Worm (Caenorhabditis elegans) whole organism, late embryonic: ENCODE results near the gene Y56A3A.16.

ENCODE experiments used
- C08G9.2 ChIP-seq: sonication (generic microtip); optimal IDR thresholded peaks from 2 replicates; lab custom pipeline; 2016; ENCODE audit warnings: mild to moderate bottlenecking, missing genetic modification characterization, moderate library complexity, missing compliant biosample characterization
- C38D4.7 ChIP-seq: fragments of 200-800 bp; sonication (Bioruptor generic); optimal IDR thresholded peaks from 2 replicates; lab custom pipeline; 2018; ENCODE audit warnings: mild to moderate bottlenecking, missing genetic modification characterization, moderate library complexity, missing compliant biosample characterization
- F13H6.1 ChIP-seq: sonication (generic microtip); optimal IDR thresholded peaks from 2 replicates; lab custom pipeline; 2016; ENCODE audit warnings: missing genetic modification characterization, missing compliant biosample characterization
- K09A11.1 ChIP-seq: sonication (generic microtip); optimal IDR thresholded peaks from 2 replicates; lab custom pipeline; 2017; ENCODE audit warnings: antibody characterized with exemption, mild to moderate bottlenecking, missing genetic modification characterization, missing compliant biosample characterization; ENCODE audit not compliant: insufficient read depth
- T23F11.4 ChIP-seq: fragments of 200-800 bp; sonication (Bioruptor generic); optimal IDR thresholded peaks from 2 replicates; lab custom pipeline; 2018; ENCODE audit warnings: mild to moderate bottlenecking, missing genetic modification characterization, missing compliant biosample characterization
- ama-1 ChIP-seq: fragments of 150-350 bp; optimal IDR thresholded peaks from 2 replicates; lab custom pipeline; 2014
- ceh-14 ChIP-seq: sonication (generic microtip); optimal IDR thresholded peaks from 2 replicates; lab custom pipeline; 2016; ENCODE audit warnings: missing genotype, missing genetic modification characterization, missing compliant biosample characterization
- ceh-18 ChIP-seq: sonication (generic microtip); optimal IDR thresholded peaks from 2 replicates; lab custom pipeline; 2016; ENCODE audit warnings: missing genetic modification characterization, missing compliant biosample characterization
- ceh-19 ChIP-seq: fragments of 200-800 bp; sonication (Bioruptor generic); optimal IDR thresholded peaks from 2 replicates; lab custom pipeline; 2018; ENCODE audit warnings: mild to moderate bottlenecking, missing genetic modification characterization, missing compliant biosample characterization
- ceh-2 ChIP-seq: sonication (generic microtip); optimal IDR thresholded peaks from 2 replicates; lab custom pipeline; 2016; ENCODE audit warnings: missing genotype, missing genetic modification characterization, missing compliant biosample characterization
- ceh-22 ChIP-seq: sonication (generic microtip); optimal IDR thresholded peaks from 2 replicates; lab custom pipeline; 2017; ENCODE audit warnings: missing biosample characterization, missing genetic modification characterization
- ceh-24 ChIP-seq: sonication (generic microtip); optimal IDR thresholded peaks from 2 replicates; lab custom pipeline; 2016; ENCODE audit warnings: mild to moderate bottlenecking, missing genetic modification characterization, missing compliant biosample characterization
- ceh-31 ChIP-seq: sonication (generic microtip); optimal IDR thresholded peaks from 2 replicates; lab custom pipeline; 2016; ENCODE audit warnings: missing genetic modification characterization, missing compliant biosample characterization
- ceh-34 ChIP-seq: sonication (generic microtip); optimal IDR thresholded peaks from 2 replicates; lab custom pipeline; 2016; ENCODE audit warnings: mild to moderate bottlenecking, missing genetic modification characterization, missing compliant biosample characterization
- ceh-45 ChIP-seq: fragments of 200-800 bp; sonication (Bioruptor generic); IDR thresholded peaks from 2 replicates; pipeline ENCODE4 v1.3.6; 2022; ENCODE audit warnings: missing genetic modification reagents, missing genetic modification characterization, missing compliant biosample characterization
- ceh-9 ChIP-seq: sonication (generic microtip); optimal IDR thresholded peaks from 2 replicates; lab custom pipeline; 2016; ENCODE audit warnings: mild to moderate bottlenecking, missing genetic modification characterization, inconsistent platforms, missing compliant biosample characterization
- che-1 ChIP-seq: sonication (generic microtip); optimal IDR thresholded peaks from 2 replicates; lab custom pipeline; 2016; ENCODE audit warnings: mild to moderate bottlenecking, missing genetic modification characterization, missing compliant biosample characterization
- dmd-4 ChIP-seq: sonication (generic microtip); optimal IDR thresholded peaks from 2 replicates; lab custom pipeline; 2016; ENCODE audit warnings: borderline replicate concordance, missing genetic modification characterization, missing compliant biosample characterization
- dve-1 ChIP-seq: sonication (generic microtip); optimal IDR thresholded peaks from 2 replicates; lab custom pipeline; 2017; ENCODE audit warnings: antibody characterized with exemption, mild to moderate bottlenecking, missing genetic modification characterization, missing compliant biosample characterization
- elt-2 ChIP-seq: sonication (generic microtip); optimal IDR thresholded peaks from 2 replicates; lab custom pipeline; 2016; ENCODE audit warnings: missing genetic modification reagents, missing genetic modification characterization, missing compliant biosample characterization
- ets-4 ChIP-seq: sonication (generic microtip); optimal IDR thresholded peaks from 2 replicates; lab custom pipeline; 2016; ENCODE audit warnings: missing genetic modification characterization, missing compliant biosample characterization
- eyg-1 ChIP-seq: sonication (generic microtip); optimal IDR thresholded peaks from 2 replicates; lab custom pipeline; 2016; ENCODE audit warnings: missing genotype, missing genetic modification characterization, missing compliant biosample characterization
- fax-1 ChIP-seq: sonication (generic microtip); optimal IDR thresholded peaks from 2 replicates; lab custom pipeline; 2016; ENCODE audit warnings: missing genotype, missing genetic modification characterization, missing compliant biosample characterization
- fkh-6 ChIP-seq: sonication (generic microtip); optimal IDR thresholded peaks from 2 replicates; lab custom pipeline; 2016; ENCODE audit warnings: missing genetic modification characterization, missing compliant biosample characterization
- gmeb-2 ChIP-seq: sonication (generic microtip); optimal IDR thresholded peaks from 2 replicates; lab custom pipeline; 2016; ENCODE audit warnings: missing genetic modification characterization, inconsistent platforms, missing compliant biosample characterization
- hlh-15 ChIP-seq: sonication (generic microtip); optimal IDR thresholded peaks from 2 replicates; lab custom pipeline; 2016; ENCODE audit warnings: missing genetic modification characterization, missing compliant biosample characterization
- hlh-6 ChIP-seq: sonication (generic microtip); optimal IDR thresholded peaks from 2 replicates; lab custom pipeline; 2016; ENCODE audit warnings: missing genotype, missing genetic modification characterization, missing compliant biosample characterization
- hlh-8 ChIP-seq: sonication (generic microtip); optimal IDR thresholded peaks from 2 replicates; lab custom pipeline; 2016; ENCODE audit warnings: missing genotype, missing genetic modification characterization, missing compliant biosample characterization
- lim-6 ChIP-seq: sonication (generic microtip); optimal IDR thresholded peaks from 2 replicates; lab custom pipeline; 2016; ENCODE audit warnings: missing genetic modification characterization, missing compliant biosample characterization
- lin-11 ChIP-seq: fragments of 200-800 bp; sonication (Bioruptor generic); optimal IDR thresholded peaks from 2 replicates; lab custom pipeline; 2018; ENCODE audit warnings: mild to moderate bottlenecking, missing genetic modification characterization, missing compliant biosample characterization
- madf-2 ChIP-seq: sonication (generic microtip); optimal IDR thresholded peaks from 2 replicates; lab custom pipeline; 2017; ENCODE audit warnings: missing genetic modification characterization, missing compliant biosample characterization
- mec-3 ChIP-seq: sonication (generic microtip); optimal IDR thresholded peaks from 2 replicates; lab custom pipeline; 2016; ENCODE audit warnings: borderline replicate concordance, missing genetic modification characterization, missing compliant biosample characterization
- nfya-1 ChIP-seq: sonication (generic microtip); optimal IDR thresholded peaks from 2 replicates; lab custom pipeline; 2017; ENCODE audit warnings: missing genetic modification characterization, mild to moderate bottlenecking, missing compliant biosample characterization, antibody characterized with exemption, moderate library complexity
- nhr-11 ChIP-seq: fragments of 150-350 bp; optimal IDR thresholded peaks from 2 replicates; lab custom pipeline; 2014; ENCODE audit warnings: missing biosample characterization, missing genetic modification characterization
- nhr-232 ChIP-seq: sonication (generic microtip); optimal IDR thresholded peaks from 2 replicates; lab custom pipeline; 2016; ENCODE audit warnings: missing genetic modification characterization, missing compliant biosample characterization
- npax-4 ChIP-seq: sonication (generic microtip); optimal IDR thresholded peaks from 2 replicates; lab custom pipeline; 2016; ENCODE audit warnings: missing genetic modification characterization, missing compliant biosample characterization
- odd-2 ChIP-seq: sonication (generic microtip); optimal IDR thresholded peaks from 2 replicates; lab custom pipeline; 2017; ENCODE audit warnings: antibody characterized with exemption, mild to moderate bottlenecking, missing genetic modification characterization, missing compliant biosample characterization
- pat-9 ChIP-seq: fragments of 200-800 bp; sonication (Bioruptor generic); optimal IDR thresholded peaks from 2 replicates; lab custom pipeline; 2018; ENCODE audit warnings: mild to moderate bottlenecking, missing genetic modification characterization, moderate library complexity, missing compliant biosample characterization
- pha-2 ChIP-seq: sonication (generic microtip); optimal IDR thresholded peaks from 2 replicates; lab custom pipeline; 2017; ENCODE audit warnings: mild to moderate bottlenecking, missing genetic modification characterization, missing compliant biosample characterization
- pha-4 ChIP-seq: fragments of 150-350 bp; optimal IDR thresholded peaks from 2 replicates; lab custom pipeline; 2018; ENCODE audit warnings: missing biosample characterization, missing genetic modification reagents, missing genetic modification characterization
- pqm-1 ChIP-seq: sonication (generic microtip); optimal IDR thresholded peaks from 2 replicates; lab custom pipeline; 2016; ENCODE audit warnings: missing genetic modification characterization, missing compliant biosample characterization
- pros-1 ChIP-seq: fragments of 150-350 bp; optimal IDR thresholded peaks from 2 replicates; lab custom pipeline; 2014; ENCODE audit warnings: missing biosample characterization, missing genetic modification reagents, missing genetic modification characterization
- ref-2 ChIP-seq: sonication (generic microtip); optimal IDR thresholded peaks from 2 replicates; lab custom pipeline; 2016; ENCODE audit warnings: missing genetic modification characterization, missing compliant biosample characterization
- rnt-1 ChIP-seq: sonication (generic microtip); optimal IDR thresholded peaks from 2 replicates; lab custom pipeline; 2016; ENCODE audit warnings: missing genetic modification characterization, missing compliant biosample characterization
- sox-2 ChIP-seq: fragments of 200-800 bp; sonication (Bioruptor generic); IDR thresholded peaks from 2 replicates; pipeline ENCODE4 v1.3.6; 2022; ENCODE audit warnings: missing genetic modification reagents, missing genetic modification characterization, missing compliant biosample characterization
- syd-9 ChIP-seq: sonication (generic microtip); optimal IDR thresholded peaks from 2 replicates; lab custom pipeline; 2016; ENCODE audit warnings: mild to moderate bottlenecking, missing genetic modification characterization, moderate library complexity, missing compliant biosample characterization
- tbx-2 ChIP-seq: sonication (generic microtip); optimal IDR thresholded peaks from 2 replicates; lab custom pipeline; 2016; ENCODE audit warnings: missing genetic modification characterization, missing compliant biosample characterization
- ttx-3 ChIP-seq: sonication (generic microtip); optimal IDR thresholded peaks from 2 replicates; lab custom pipeline; 2016; ENCODE audit warnings: missing genetic modification reagents, missing genetic modification characterization, missing compliant biosample characterization
- unc-3 ChIP-seq, 2 experiments: fragments of 200-800 bp in 1 of 2; sonication (Bioruptor generic) in 1 of 2; sonication (generic microtip) in 1 of 2; conservative IDR thresholded peaks in 1 of 2; optimal IDR thresholded peaks in 1 of 2; 2 replicates each; pipeline versions ENCODE4 v1.3.6 to Lab custom; 2016 to 2022; ENCODE audit warnings: missing compliant biosample characterization in 2 of 2, missing genetic modification characterization in 2 of 2, missing genetic modification reagents in 1 of 2
- unc-42 ChIP-seq: sonication (generic microtip); optimal IDR thresholded peaks from 2 replicates; lab custom pipeline; 2016; ENCODE audit warnings: missing genotype, missing genetic modification characterization, missing compliant biosample characterization
- unc-55 ChIP-seq: sonication (generic microtip); optimal IDR thresholded peaks from 2 replicates; lab custom pipeline; 2017; ENCODE audit warnings: missing biosample characterization, missing genetic modification reagents, missing genetic modification characterization
- unc-86 ChIP-seq: sonication (generic microtip); optimal IDR thresholded peaks from 2 replicates; lab custom pipeline; 2016; ENCODE audit warnings: missing genetic modification characterization, missing compliant biosample characterization
- zip-5 ChIP-seq: sonication (generic microtip); optimal IDR thresholded peaks from 2 replicates; lab custom pipeline; 2016; ENCODE audit warnings: missing genetic modification characterization, missing compliant biosample characterization

Y56A3A.16 gene

ce11 chrIII:11870009-11870408, 44.1 kb downstream of the Y56A3A.16 start:
- peak; percentile 53 for TF ChIP-seq elt-2 (tag; lab: Kevin White, UChicago)
- TF ChIP-seq pqm-1 (tag; lab: Kevin White, UChicago), result peak; percentile 41
- peak; percentile 62 for TF ChIP-seq mec-3 (tag; lab: Kevin White, UChicago)
- peak; percentile 33 for TF ChIP-seq pros-1 (tag; lab: Kevin White, UChicago)
- TF ChIP-seq pat-9 (tag; lab: Kevin White, UChicago), result no peak
- TF ChIP-seq fax-1, result peak; percentile 60
- no peak for TF ChIP-seq ceh-24 (tag; lab: Kevin White, UChicago)
- no peak for TF ChIP-seq che-1 (tag; lab: Kevin White, UChicago)
- TF ChIP-seq hlh-15 (tag; lab: Kevin White, UChicago), result peak; percentile 15
- no peak for TF ChIP-seq ama-1 (lab: Kevin White, UChicago)
- peak; percentile 98 for TF ChIP-seq ceh-31 (tag; lab: Kevin White, UChicago)
- TF ChIP-seq K09A11.1 (tag; lab: Kevin White, UChicago), result no peak
- no peak for TF ChIP-seq unc-3 (GFP tag; conservative IDR thresholded peaks at IDR 0.05; lab: Robert Waterston, UW)
- no peak for TF ChIP-seq unc-3 (tag; optimal IDR thresholded peaks at IDR 0.05; lab: Kevin White, UChicago)
- TF ChIP-seq ceh-2, result peak; percentile 94
- TF ChIP-seq C38D4.7 (GFP tag; lab: Kevin White, UChicago), result peak; percentile 12
- no peak for TF ChIP-seq ceh-22 (tag; lab: Kevin White, UChicago)
- peak; percentile 55 for TF ChIP-seq ceh-34 (tag; lab: Kevin White, UChicago)
- TF ChIP-seq madf-2 (tag; lab: Kevin White, UChicago), result peak; percentile 40
- TF ChIP-seq pha-4 (tag; lab: Kevin White, UChicago), result no peak
- TF ChIP-seq T23F11.4, result no peak
- peak; percentile 94 for TF ChIP-seq tbx-2 (tag; lab: Kevin White, UChicago)
- TF ChIP-seq ceh-9 (tag; lab: Kevin White, UChicago), result no peak
- peak; percentile 29 for TF ChIP-seq zip-5 (tag; lab: Kevin White, UChicago)
- peak; percentile 82 for TF ChIP-seq unc-42 (tag; lab: Kevin White, UChicago)
- no peak for TF ChIP-seq ttx-3 (tag; lab: Kevin White, UChicago)
- no peak for TF ChIP-seq syd-9 (tag; lab: Kevin White, UChicago)
- peak; percentile 95 for TF ChIP-seq rnt-1 (tag; lab: Kevin White, UChicago)
- TF ChIP-seq gmeb-2 (tag; lab: Kevin White, UChicago), result peak; percentile 47
- peak; percentile 63 for TF ChIP-seq ref-2 (tag; lab: Kevin White, UChicago)
- TF ChIP-seq dmd-4 (tag; lab: Kevin White, UChicago), result no peak
- TF ChIP-seq F13H6.1 (tag; lab: Kevin White, UChicago), result peak; percentile 55
- TF ChIP-seq hlh-6, result peak; percentile 52
- peak; percentile 66 for TF ChIP-seq hlh-8
- TF ChIP-seq ceh-14 (tag; lab: Kevin White, UChicago), result peak; percentile 44
- no peak for TF ChIP-seq dve-1 (tag; lab: Kevin White, UChicago)
- TF ChIP-seq lin-11 (tag; lab: Kevin White, UChicago), result no peak
- no peak for TF ChIP-seq nhr-232 (tag; lab: Kevin White, UChicago)
- no peak for TF ChIP-seq unc-86
- no peak for TF ChIP-seq sox-2
- TF ChIP-seq ceh-18 (tag; lab: Kevin White, UChicago), result peak; percentile 68
- TF ChIP-seq nfya-1 (tag; lab: Kevin White, UChicago), result peak; percentile 90
- TF ChIP-seq odd-2 (tag; lab: Kevin White, UChicago), result no peak
- no peak for TF ChIP-seq nhr-11 (tag; lab: Kevin White, UChicago)
- peak; percentile 45 for TF ChIP-seq eyg-1 (tag; lab: Kevin White, UChicago)
- TF ChIP-seq C08G9.2 (tag; lab: Kevin White, UChicago), result peak; percentile 93
- no peak for TF ChIP-seq ceh-45 (GFP tag; lab: Robert Waterston, UW)
- peak; percentile 49 for TF ChIP-seq ceh-19 (GFP tag; lab: Kevin White, UChicago)
- no peak for TF ChIP-seq npax-4 (tag; lab: Kevin White, UChicago)
- TF ChIP-seq fkh-6 (tag; lab: Kevin White, UChicago), result no peak
- peak; percentile 59 for TF ChIP-seq unc-55
- TF ChIP-seq lim-6 (tag; lab: Kevin White, UChicago), result peak; percentile 57
- TF ChIP-seq ets-4 (tag; lab: Kevin White, UChicago), result peak; percentile 92
- TF ChIP-seq pha-2 (tag; lab: Kevin White, UChicago), result peak; percentile 56
